Worm (Caenorhabditis elegans): ENCODE data around the gene hlh-31.

ce11 chrIV:16298851-16299250 lies 41.4 kb downstream of the hlh-31 start, which contains the start of gene srz-72:
- TF ChIP-seq ama-1 (optimal IDR thresholded peaks at IDR 0.05) (no peak), egl-27 (tag; optimal IDR thresholded peaks at IDR 0.05) (no peak), eor-1 (tag; optimal IDR thresholded peaks at IDR 0.05) (no peak), ZK546.5 (tag; optimal IDR thresholded peaks at IDR 0.05) (no peak), elt-3 (tag; optimal IDR thresholded peaks at IDR 0.05) (no peak), ceh-82 (tag; optimal IDR thresholded peaks at IDR 0.05) (no peak), nhr-43 (tag; optimal IDR thresholded peaks at IDR 0.05; ENCODE audit: poor library complexity, severe bottlenecking) (no peak), nhr-23 (tag; optimal IDR thresholded peaks at IDR 0.05) (no peak), unc-62 (GFP tag; optimal IDR thresholded peaks at IDR 0.05) (no peak), nhr-237 (tag; optimal IDR thresholded peaks at IDR 0.05) (no peak), lin-39 (tag; optimal IDR thresholded peaks at IDR 0.05) (no peak)

All from whole organism, L3 larva.